Worm (Caenorhabditis elegans) whole organism, young adult: Measurements from ENCODE around the gene srd-68.
"Not testable (repeated sequence)": the region's sequence is repeated elsewhere in the genome, so short reads cannot be mapped to it uniquely, and the experiment has no call there.

ENCODE experiments used
- B0035.1 ChIP-seq: sonication (generic microtip); optimal IDR thresholded peaks from 2 replicates; lab custom pipeline; 2016; ENCODE audit warnings: missing genetic modification characterization, mild to moderate bottlenecking, missing compliant biosample characterization, missing genotype, missing genetic modification reagents
- B0336.3 ChIP-seq: fragments of 200-800 bp; sonication (Bioruptor generic); IDR thresholded peaks from 2 replicates; pipeline ENCODE4 v1.3.6; 2022; ENCODE audit warnings: missing genetic modification characterization, missing compliant biosample characterization
- C06A6.2 ChIP-seq: fragments of 200-800 bp; sonication (Bioruptor generic); conservative IDR thresholded peaks from 2 replicates; pipeline ENCODE4 v1.3.6; 2022; ENCODE audit warnings: missing genetic modification characterization, missing compliant biosample characterization
- C17E4.6 ChIP-seq: fragments of 200-800 bp; sonication (Bioruptor generic); IDR thresholded peaks from 2 replicates; pipeline ENCODE4 v1.3.6; 2022; ENCODE audit warnings: missing genetic modification reagents, missing genetic modification characterization, missing compliant biosample characterization
- F52B5.7 ChIP-seq: sonication (generic microtip); optimal IDR thresholded peaks from 2 replicates; lab custom pipeline; 2016; ENCODE audit warnings: mild to moderate bottlenecking, missing genetic modification characterization, missing compliant biosample characterization
- F55B11.4 ChIP-seq: sonication (generic microtip); optimal IDR thresholded peaks from 2 replicates; lab custom pipeline; 2016; ENCODE audit warnings: missing compliant biosample characterization, missing genetic modification characterization, borderline replicate concordance; ENCODE audit not compliant: insufficient read depth
- Y95B8A.8 ChIP-seq: fragments of 200-800 bp; sonication (Bioruptor generic); IDR thresholded peaks from 2 replicates; pipeline ENCODE4 v1.3.6; 2022; ENCODE audit warnings: missing genetic modification reagents, missing genetic modification characterization, missing compliant biosample characterization
- aptf-2 ChIP-seq: fragments of 200-800 bp; sonication (Bioruptor generic); conservative IDR thresholded peaks from 2 replicates; pipeline ENCODE4 v1.3.6; 2022; ENCODE audit warnings: missing genetic modification reagents, missing genetic modification characterization, missing compliant biosample characterization
- athp-1 ChIP-seq: sonication (generic microtip); optimal IDR thresholded peaks from 2 replicates; lab custom pipeline; 2017; ENCODE audit warnings: mild to moderate bottlenecking, missing genetic modification characterization, missing compliant biosample characterization
- attf-6 ChIP-seq: fragments of 200-800 bp; sonication (Bioruptor generic); IDR thresholded peaks from 2 replicates; pipeline ENCODE4 v1.3.6; 2022; ENCODE audit warnings: missing genetic modification reagents, missing genetic modification characterization, missing compliant biosample characterization
- dox-1 ChIP-seq: fragments of 200-800 bp; sonication (Bioruptor generic); IDR thresholded peaks from 2 replicates; pipeline ENCODE4 v1.3.6; 2022; ENCODE audit warnings: missing genetic modification reagents, missing genetic modification characterization, missing compliant biosample characterization
- dpl-1 ChIP-seq: fragments of 150-350 bp; optimal IDR thresholded peaks from 2 replicates; lab custom pipeline; 2014; ENCODE audit warnings: missing biosample characterization, missing genetic modification reagents, missing genetic modification characterization
- efl-1 ChIP-seq: fragments of 150-350 bp; optimal IDR thresholded peaks from 2 replicates; lab custom pipeline; 2014; ENCODE audit warnings: missing biosample characterization, missing genetic modification reagents, missing genetic modification characterization
- gei-17 ChIP-seq: fragments of 200-800 bp; sonication (Bioruptor generic); optimal IDR thresholded peaks from 2 replicates; lab custom pipeline; 2018; ENCODE audit warnings: mild to moderate bottlenecking, missing genetic modification characterization, missing compliant biosample characterization
- hlh-26 ChIP-seq: fragments of 200-800 bp; sonication (Bioruptor generic); conservative IDR thresholded peaks from 2 replicates; pipeline ENCODE4 v1.3.6; 2022; ENCODE audit warnings: missing genetic modification reagents, missing genetic modification characterization, missing compliant biosample characterization
- let-526 ChIP-seq: fragments of 200-800 bp; sonication (Bioruptor generic); IDR thresholded peaks from 2 replicates; pipeline ENCODE4 v1.3.6; 2022; ENCODE audit warnings: missing genetic modification reagents, missing genetic modification characterization, missing compliant biosample characterization
- lin-26 ChIP-seq: fragments of 200-800 bp; sonication (Bioruptor generic); IDR thresholded peaks from 2 replicates; pipeline ENCODE4 v1.3.6; 2022; ENCODE audit warnings: missing genetic modification reagents, missing genetic modification characterization, missing compliant biosample characterization
- madf-3 ChIP-seq: fragments of 200-800 bp; sonication (Bioruptor generic); IDR thresholded peaks from 2 replicates; pipeline ENCODE4 v1.3.6; 2022; ENCODE audit warnings: missing genetic modification reagents, missing genetic modification characterization, missing compliant biosample characterization
- madf-6 ChIP-seq: fragments of 200-800 bp; sonication (Bioruptor generic); IDR thresholded peaks from 2 replicates; pipeline ENCODE4 v1.3.6; 2022; ENCODE audit warnings: missing genetic modification reagents, missing genetic modification characterization, missing compliant biosample characterization
- madf-8 ChIP-seq: fragments of 200-800 bp; sonication (Bioruptor generic); conservative IDR thresholded peaks from 2 replicates; pipeline ENCODE4 v1.3.6; 2022; ENCODE audit warnings: missing genetic modification reagents, missing genetic modification characterization, missing compliant biosample characterization
- nfya-2 ChIP-seq: fragments of 200-800 bp; sonication (Bioruptor generic); IDR thresholded peaks from 2 replicates; pipeline ENCODE4 v1.3.6; 2022; ENCODE audit warnings: missing genetic modification reagents, missing genetic modification characterization, missing compliant biosample characterization
- nhr-179 ChIP-seq: sonication (generic microtip); optimal IDR thresholded peaks from 2 replicates; lab custom pipeline; 2016; ENCODE audit warnings: mild to moderate bottlenecking, missing genetic modification characterization, missing compliant biosample characterization
- rcor-1 ChIP-seq: fragments of 200-800 bp; sonication (Bioruptor generic); IDR thresholded peaks from 2 replicates; pipeline ENCODE4 v1.3.6; 2022; ENCODE audit warnings: missing genetic modification reagents, missing genetic modification characterization, missing compliant biosample characterization
- repo-1 ChIP-seq: sonication (generic microtip); optimal IDR thresholded peaks from 2 replicates; lab custom pipeline; 2017; ENCODE audit warnings: mild to moderate bottlenecking, missing genetic modification characterization, missing compliant biosample characterization
- snpc-3.4 ChIP-seq: sonication (generic microtip); optimal IDR thresholded peaks from 2 replicates; lab custom pipeline; 2017; ENCODE audit warnings: missing genetic modification characterization, mild to moderate bottlenecking, missing compliant biosample characterization, antibody characterized with exemption, moderate library complexity, missing genotype, missing genetic modification reagents
- snpc-4 ChIP-seq, 5 experiments: fragments of 150-350 bp in 1 of 5; sonication (generic microtip) in 4 of 5; optimal IDR thresholded peaks; 2 replicates each; lab custom pipeline; 2014 to 2018; ENCODE audit warnings: missing genetic modification characterization in 5 of 5, missing biosample characterization in 3 of 5, antibody characterized with exemption in 2 of 5, mild to moderate bottlenecking in 2 of 5, missing compliant biosample characterization in 2 of 5, missing genotype in 2 of 5, moderate library complexity in 2 of 5, missing genetic modification reagents in 1 of 5
- unc-130 ChIP-seq: sonication (generic microtip); optimal IDR thresholded peaks from 2 replicates; lab custom pipeline; 2016; ENCODE audit warnings: missing genetic modification reagents, missing genetic modification characterization, missing compliant biosample characterization
- xnd-1 ChIP-seq: sonication (generic microtip); optimal IDR thresholded peaks from 2 replicates; lab custom pipeline; 2016; ENCODE audit warnings: missing genotype, missing genetic modification reagents, missing genetic modification characterization, missing compliant biosample characterization
- zim-3 ChIP-seq: sonication (generic microtip); optimal IDR thresholded peaks from 2 replicates; lab custom pipeline; 2017; ENCODE audit warnings: mild to moderate bottlenecking, missing genetic modification characterization, moderate library complexity, missing compliant biosample characterization
- ztf-25 ChIP-seq: fragments of 200-800 bp; sonication (Bioruptor generic); IDR thresholded peaks from 2 replicates; pipeline ENCODE4 v1.3.6; 2022; ENCODE audit warnings: missing genetic modification reagents, missing genetic modification characterization, missing compliant biosample characterization

srd-68 gene

ce11 chrV:16902726-16903125 lies at the start of gene srd-68:
Gene srd-68 (minus strand): TSS chrV:16902826.
- TF ChIP-seq xnd-1 = no peak
- no peak for TF ChIP-seq let-526 (GFP tag; lab: Robert Waterston, UW)
- TF ChIP-seq F55B11.4 = no peak
- TF ChIP-seq unc-130 (GFP tag; lab: Kevin White, UChicago) = no peak
- no peak for TF ChIP-seq nfya-2 (GFP tag; lab: Robert Waterston, UW)

- TF ChIP-seq B0035.1 (tag; lab: Kevin White, UChicago) (no peak), nhr-179 (tag; lab: Kevin White, UChicago) (no peak), C17E4.6 (GFP tag; lab: Robert Waterston, UW) (no peak), aptf-2 (GFP tag; lab: Robert Waterston, UW) (no peak), rcor-1 (GFP tag; lab: Robert Waterston, UW) (no peak), ztf-25 (GFP tag; lab: Robert Waterston, UW) (no peak), zim-3 (no peak)
Measured at ce11 chrV:16951504-16951903, 48.9 kb upstream of the srd-68 start, which contains the start of gene clec-238. Gene clec-238 (plus strand): TSS chrV:16951804.

- TF ChIP-seq F52B5.7 (tag; lab: Kevin White, UChicago) (no peak), xnd-1 (peak; percentile 84), madf-6 (GFP tag; lab: Robert Waterston, UW) (peak; percentile 90), gei-17 (GFP tag; lab: Kevin White, UChicago) (no peak), attf-6 (GFP tag; lab: Robert Waterston, UW) (peak; percentile 78), dpl-1 (GFP tag; lab: Kevin White, UChicago) (peak; percentile 38), madf-3 (GFP tag; lab: Robert Waterston, UW) (0 out of 2 replicates have a peak, but pooled peaks have one; percentile 42), Y95B8A.8 (no peak), madf-8 (GFP tag; lab: Robert Waterston, UW) (peak; percentile 78), efl-1 (GFP tag; lab: Kevin White, UChicago) (peak; percentile 79), snpc-4 (GFP tag; optimal IDR thresholded peaks at IDR 0.05; lab: Kevin White, UChicago) (no peak), snpc-4 (tag; optimal IDR thresholded peaks at IDR 0.05; lab: Kevin White, UChicago) (peak in 1 of 4 experiments; percentile 40), B0336.3 (GFP tag; lab: Robert Waterston, UW) (no peak), C06A6.2 (GFP tag; lab: Robert Waterston, UW) (no peak)
Measured at ce11 chrV:16950036-16950435, 47.4 kb upstream of the srd-68 start.

ce11 chrV:16949609-16950008 lies 47.0 kb upstream of the srd-68 start, which contains the start of gene fbxa-111:
Gene fbxa-111 (minus strand): TSS chrV:16949709.
- TF ChIP-seq repo-1 (tag; lab: Kevin White, UChicago); dox-1 (GFP tag; lab: Robert Waterston, UW); B0035.1 (tag; lab: Kevin White, UChicago): not testable (repeated sequence)

- not testable (repeated sequence) for TF ChIP-seq C06A6.2 (GFP tag; lab: Robert Waterston, UW); athp-1 (tag; lab: Kevin White, UChicago); hlh-26 (GFP tag; lab: Robert Waterston, UW)
Measured at ce11 chrV:16948011-16948410, 45.4 kb upstream of the srd-68 start, which contains the start of gene fbxa-112. Gene fbxa-112 (minus strand): TSS chrV:16948111.

ce11 chrV:16938731-16939130 lies 36.1 kb upstream of the srd-68 start, which contains the start of gene fbxa-148:
Gene fbxa-148 (plus strand): TSS chrV:16939031.
- not testable (repeated sequence) for TF ChIP-seq snpc-3.4 (tag; lab: Kevin White, UChicago); athp-1 (tag; lab: Kevin White, UChicago); lin-26 (GFP tag; lab: Robert Waterston, UW)
